Fruit fly (Drosophila melanogaster) whole organism, embryonic: Measurements from ENCODE around the gene CG33110.
A peak's percentile ranks its signal among the peaks of the same experiment; 100 is the strongest.

ENCODE experiments used
- ATbp ChIP-seq: fragments of 200-800 bp; sonication (Bioruptor generic); optimal IDR thresholded peaks from 2 replicates; lab custom pipeline; 2017; ENCODE audit warnings: missing biosample characterization, mild to moderate bottlenecking, missing genetic modification characterization, missing genetic modification reagents
- Ada2b ChIP-seq: fragments of 200-800 bp; sonication (Bioruptor generic); IDR thresholded peaks from 2 replicates; pipeline ENCODE4 v1.3.6; 2022; ENCODE audit warnings: missing biosample characterization, missing genetic modification characterization
- Blimp-1 ChIP-seq: fragments of 200-800 bp; sonication (Bioruptor generic); optimal IDR thresholded peaks from 3 replicates; lab custom pipeline; 2018; ENCODE audit warnings: missing biosample characterization, missing genetic modification characterization, mild to moderate bottlenecking, moderate library complexity, missing genetic modification reagents
- CG10274 ChIP-seq: fragments of 200-800 bp; sonication (Bioruptor generic); optimal IDR thresholded peaks from 3 replicates; lab custom pipeline; 2017; ENCODE audit warnings: missing biosample characterization, mild to moderate bottlenecking, missing genetic modification characterization
- CG10565 ChIP-seq: fragments of 200-800 bp; sonication (Bioruptor generic); optimal IDR thresholded peaks from 3 replicates; lab custom pipeline; 2016; ENCODE audit warnings: missing biosample characterization, mild to moderate bottlenecking, missing genetic modification characterization
- CG11504 ChIP-seq: fragments of 200-800 bp; sonication (Bioruptor generic); optimal IDR thresholded peaks from 3 replicates; lab custom pipeline; 2019; ENCODE audit warnings: missing biosample characterization, mild to moderate bottlenecking, missing genetic modification characterization, moderate library complexity
- CG13296 ChIP-seq: fragments of 200-800 bp; sonication (Bioruptor generic); optimal IDR thresholded peaks from 3 replicates; lab custom pipeline; 2018; ENCODE audit warnings: missing biosample characterization, mild to moderate bottlenecking, missing genetic modification characterization
- CG13775 ChIP-seq: fragments of 200-800 bp; sonication (Bioruptor generic); optimal IDR thresholded peaks from 3 replicates; lab custom pipeline; 2017; ENCODE audit warnings: missing biosample characterization, mild to moderate bottlenecking, missing genetic modification characterization
- CG15514 ChIP-seq: fragments of 200-800 bp; sonication (Bioruptor generic); optimal IDR thresholded peaks from 3 replicates; lab custom pipeline; 2017; ENCODE audit warnings: missing biosample characterization, missing genetic modification characterization, mild to moderate bottlenecking, moderate library complexity, missing genetic modification reagents
- CG1603 ChIP-seq: fragments of 200-800 bp; sonication (Bioruptor generic); optimal IDR thresholded peaks from 2 replicates; lab custom pipeline; 2019; ENCODE audit warnings: missing biosample characterization, mild to moderate bottlenecking, missing genetic modification characterization, moderate library complexity
- CG1647 ChIP-seq: fragments of 200-800 bp; sonication (Bioruptor generic); optimal IDR thresholded peaks from 3 replicates; lab custom pipeline; 2016; ENCODE audit warnings: missing biosample characterization, missing genetic modification characterization
- CG18262 ChIP-seq: fragments of 200-800 bp; optimal IDR thresholded peaks from 3 replicates; lab custom pipeline; 2019; ENCODE audit warnings: missing biosample characterization, mild to moderate bottlenecking, missing genetic modification characterization, moderate library complexity
- CG1832 ChIP-seq: fragments of 200-800 bp; sonication (Bioruptor generic); optimal IDR thresholded peaks from 2 replicates; lab custom pipeline; 2017; ENCODE audit warnings: missing biosample characterization, mild to moderate bottlenecking, missing genetic modification characterization, inconsistent platforms
- CG2202 ChIP-seq: fragments of 200-800 bp; sonication (Bioruptor generic); optimal IDR thresholded peaks from 2 replicates; lab custom pipeline; 2018; ENCODE audit warnings: missing biosample characterization, mild to moderate bottlenecking, missing genetic modification characterization
- CG31365 ChIP-seq: fragments of 200-800 bp; sonication (Bioruptor generic); optimal IDR thresholded peaks from 2 replicates; lab custom pipeline; 2018; ENCODE audit warnings: missing biosample characterization, mild to moderate bottlenecking, missing genetic modification characterization
- CG4854 ChIP-seq: fragments of 200-800 bp; sonication (Bioruptor generic); optimal IDR thresholded peaks from 2 replicates; lab custom pipeline; 2016; ENCODE audit warnings: missing biosample characterization, missing genetic modification characterization, inconsistent platforms
- CG6683 ChIP-seq: fragments of 200-800 bp; sonication (Bioruptor generic); optimal IDR thresholded peaks from 2 replicates; lab custom pipeline; 2017; ENCODE audit warnings: missing biosample characterization, mild to moderate bottlenecking, missing genetic modification characterization, missing genetic modification reagents
- CG6689 ChIP-seq: fragments of 200-800 bp; sonication (Bioruptor generic); IDR thresholded peaks from 2 replicates; pipeline ENCODE4 v1.3.6; 2022; ENCODE audit warnings: missing biosample characterization, missing genetic modification characterization
- CG7271 ChIP-seq: fragments of 200-800 bp; sonication (Bioruptor generic); optimal IDR thresholded peaks from 2 replicates; lab custom pipeline; 2018; ENCODE audit warnings: missing biosample characterization, mild to moderate bottlenecking, missing genetic modification characterization, moderate library complexity
- CG8281 ChIP-seq: fragments of 200-800 bp; sonication (Bioruptor generic); optimal IDR thresholded peaks from 2 replicates; lab custom pipeline; 2018; ENCODE audit warnings: missing biosample characterization, mild to moderate bottlenecking, missing genetic modification characterization, moderate library complexity
- CG8765 ChIP-seq: fragments of 200-800 bp; sonication (Bioruptor generic); IDR thresholded peaks from 2 replicates; pipeline ENCODE4 v1.3.6; 2022; ENCODE audit warnings: missing biosample characterization, missing genetic modification characterization
- CG8944 ChIP-seq: fragments of 200-800 bp; sonication (Bioruptor generic); optimal IDR thresholded peaks from 3 replicates; lab custom pipeline; 2016; ENCODE audit warnings: missing biosample characterization, missing genetic modification characterization
- CG9609 ChIP-seq: fragments of 200-800 bp; sonication (Bioruptor generic); optimal IDR thresholded peaks from 3 replicates; lab custom pipeline; 2016; ENCODE audit warnings: missing biosample characterization, missing genetic modification characterization
- CoRest ChIP-seq: fragments of 200-800 bp; sonication (Bioruptor generic); optimal IDR thresholded peaks from 3 replicates; lab custom pipeline; 2018; ENCODE audit warnings: missing biosample characterization, mild to moderate bottlenecking, missing genetic modification characterization, moderate library complexity
- Ets65A ChIP-seq: fragments of 200-800 bp; sonication (Bioruptor generic); peaks from one replicate; lab custom pipeline; 2016; ENCODE audit warnings: missing biosample characterization, missing genetic modification characterization
- HLH3B ChIP-seq: fragments of 200-800 bp; sonication (Bioruptor generic); IDR thresholded peaks from 2 replicates; pipeline ENCODE4 v1.3.6; 2022; ENCODE audit warnings: missing biosample characterization, missing genetic modification characterization
- Hey ChIP-seq: fragments of 200-800 bp; sonication (Bioruptor generic); optimal IDR thresholded peaks from 3 replicates; lab custom pipeline; 2018; ENCODE audit warnings: missing biosample characterization, mild to moderate bottlenecking, missing genetic modification characterization
- Hmr ChIP-seq: fragments of 200-800 bp; sonication (Bioruptor generic); optimal IDR thresholded peaks from 3 replicates; lab custom pipeline; 2017; ENCODE audit warnings: mild to moderate bottlenecking, missing biosample characterization, missing genetic modification reagents, missing genetic modification characterization
- Kr ChIP-seq: fragments of 200-800 bp; sonication (Bioruptor generic); optimal IDR thresholded peaks from 2 replicates; lab custom pipeline; 2017; ENCODE audit warnings: missing biosample characterization, mild to moderate bottlenecking, missing genetic modification characterization
- Myb ChIP-seq: fragments of 200-800 bp; sonication (Bioruptor generic); optimal IDR thresholded peaks from 2 replicates; lab custom pipeline; 2016; ENCODE audit warnings: missing biosample characterization, missing genetic modification characterization
- Nf-YC ChIP-seq: fragments of 200-800 bp; optimal IDR thresholded peaks from 3 replicates; lab custom pipeline; 2019; ENCODE audit warnings: missing biosample characterization, mild to moderate bottlenecking, missing genetic modification characterization, moderate library complexity
- Sry-δ ChIP-seq: fragments of 200-800 bp; sonication (Bioruptor generic); optimal IDR thresholded peaks from 2 replicates; lab custom pipeline; 2016; ENCODE audit warnings: missing biosample characterization, missing genetic modification characterization
- Xrp1 ChIP-seq: fragments of 200-800 bp; sonication (Bioruptor generic); IDR thresholded peaks from 2 replicates; pipeline ENCODE4 v1.3.6; 2022; ENCODE audit warnings: missing biosample characterization, missing genetic modification characterization
- bab2 ChIP-seq: fragments of 200-800 bp; sonication (Bioruptor generic); optimal IDR thresholded peaks from 2 replicates; lab custom pipeline; 2016; ENCODE audit warnings: missing biosample characterization, missing genetic modification characterization
- bowl ChIP-seq: fragments of 200-800 bp; sonication (Bioruptor generic); IDR thresholded peaks from 2 replicates; pipeline ENCODE4 v1.3.6; 2022; ENCODE audit warnings: missing biosample characterization, missing genetic modification characterization
- crp ChIP-seq, 2 experiments: fragments of 200-800 bp; sonication (Bioruptor generic); optimal IDR thresholded peaks; 2 replicates in 1 of 2; 3 replicates in 1 of 2; lab custom pipeline; 2017; ENCODE audit warnings: missing biosample characterization in 2 of 2, missing genetic modification characterization in 2 of 2, mild to moderate bottlenecking in 1 of 2, moderate library complexity in 1 of 2
- ftz-f1 ChIP-seq: fragments of 200-800 bp; sonication (Bioruptor generic); optimal IDR thresholded peaks from 2 replicates; lab custom pipeline; 2016; ENCODE audit warnings: missing biosample characterization, missing genetic modification characterization
- grn ChIP-seq: fragments of 200-800 bp; sonication (Bioruptor generic); optimal IDR thresholded peaks from 3 replicates; lab custom pipeline; 2017; ENCODE audit warnings: missing biosample characterization, missing genetic modification characterization
- her ChIP-seq: fragments of 200-800 bp; sonication (Bioruptor generic); optimal IDR thresholded peaks from 2 replicates; lab custom pipeline; 2016; ENCODE audit warnings: missing biosample characterization, missing genetic modification characterization
- kay ChIP-seq: fragments of 200-800 bp; sonication (Bioruptor generic); optimal IDR thresholded peaks from 2 replicates; lab custom pipeline; 2016; ENCODE audit warnings: missing biosample characterization, missing genetic modification characterization
- lilli ChIP-seq: fragments of 200-800 bp; sonication (Bioruptor generic); optimal IDR thresholded peaks from 3 replicates; lab custom pipeline; 2016; ENCODE audit warnings: missing biosample characterization, missing genetic modification characterization
- mld ChIP-seq: fragments of 200-800 bp; sonication (Bioruptor generic); IDR thresholded peaks from 3 replicates; pipeline ENCODE4 v1.3.6; 2022; ENCODE audit warnings: missing biosample characterization, missing genetic modification characterization; ENCODE audit not compliant: partially characterized antibody
- otp ChIP-seq: fragments of 200-800 bp; sonication (Bioruptor generic); IDR thresholded peaks from 3 replicates; pipeline ENCODE4, ENCODE4 v1.3.6; 2022; ENCODE audit warnings: missing biosample characterization, missing genetic modification characterization
- pros ChIP-seq: fragments of 200-800 bp; sonication (Bioruptor generic); optimal IDR thresholded peaks from 3 replicates; lab custom pipeline; 2019; ENCODE audit warnings: missing biosample characterization, mild to moderate bottlenecking, missing genetic modification characterization, moderate library complexity
- rib ChIP-seq: fragments of 200-800 bp; sonication (Bioruptor generic); IDR thresholded peaks from 2 replicates; pipeline ENCODE4 v1.3.6; 2022; ENCODE audit warnings: missing biosample characterization, missing genetic modification characterization
- sd ChIP-seq: fragments of 200-800 bp; sonication (Bioruptor generic); optimal IDR thresholded peaks from 3 replicates; lab custom pipeline; 2018; ENCODE audit warnings: missing biosample characterization, mild to moderate bottlenecking, missing genetic modification characterization, moderate library complexity
- sens-2 ChIP-seq: fragments of 200-800 bp; sonication (Bioruptor generic); IDR thresholded peaks from 2 replicates; pipeline ENCODE4 v1.3.6; 2022; ENCODE audit warnings: missing biosample characterization, missing genetic modification characterization
- sisA ChIP-seq: fragments of 200-800 bp; sonication (Bioruptor generic); IDR thresholded peaks from 2 replicates; pipeline ENCODE4 v1.3.6; 2022; ENCODE audit warnings: missing biosample characterization, missing genetic modification characterization
- sqz ChIP-seq: fragments of 200-800 bp; sonication (Bioruptor generic); optimal IDR thresholded peaks from 3 replicates; lab custom pipeline; 2018; ENCODE audit warnings: missing biosample characterization, mild to moderate bottlenecking, missing genetic modification characterization
- toy ChIP-seq: fragments of 200-800 bp; sonication (Bioruptor generic); IDR thresholded peaks from 2 replicates; pipeline ENCODE4 v1.3.6; 2022; ENCODE audit warnings: missing biosample characterization, missing genetic modification characterization
- yki ChIP-seq: fragments of >200 bp; optimal IDR thresholded peaks from 3 replicates; lab custom pipeline; 2018

Gene CG33110

DNA sequence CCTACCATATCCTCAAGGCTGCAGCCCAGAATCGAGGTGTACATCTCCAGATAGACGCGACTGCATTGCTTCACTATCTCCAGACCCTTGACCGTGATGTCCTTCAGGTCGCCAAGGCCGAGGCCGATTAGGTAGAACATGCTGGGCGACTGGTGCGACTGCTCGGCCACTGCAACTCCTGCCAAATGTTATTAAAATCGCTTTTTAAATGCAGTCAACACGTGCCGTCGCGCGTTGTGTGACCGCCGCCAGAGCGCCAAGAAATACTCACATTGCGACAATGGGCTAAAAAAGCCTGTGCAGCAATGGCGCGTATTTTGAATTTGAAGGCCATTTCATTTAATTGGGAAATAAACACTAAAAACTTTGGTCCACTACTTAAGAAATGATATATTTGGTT is 13.0 kb downstream of the CG33110 start, which contains the start of gene Dph5 (continued):
- no peak for TF ChIP-seq bab2 (GFP tag; lab: Kevin White, UChicago)
- TF ChIP-seq CG13296 (GFP tag; lab: Kevin White, UChicago) = no peak
- TF ChIP-seq CG7271 (tag; lab: Kevin White, UChicago) = no peak
- TF ChIP-seq CG4854 (GFP tag; lab: Kevin White, UChicago) = no peak
- peak; percentile 23 for TF ChIP-seq CG1603
- TF ChIP-seq CG6689 (GFP tag; lab: Robert Waterston, UW) = no peak
- no peak for TF ChIP-seq rib

DNA sequence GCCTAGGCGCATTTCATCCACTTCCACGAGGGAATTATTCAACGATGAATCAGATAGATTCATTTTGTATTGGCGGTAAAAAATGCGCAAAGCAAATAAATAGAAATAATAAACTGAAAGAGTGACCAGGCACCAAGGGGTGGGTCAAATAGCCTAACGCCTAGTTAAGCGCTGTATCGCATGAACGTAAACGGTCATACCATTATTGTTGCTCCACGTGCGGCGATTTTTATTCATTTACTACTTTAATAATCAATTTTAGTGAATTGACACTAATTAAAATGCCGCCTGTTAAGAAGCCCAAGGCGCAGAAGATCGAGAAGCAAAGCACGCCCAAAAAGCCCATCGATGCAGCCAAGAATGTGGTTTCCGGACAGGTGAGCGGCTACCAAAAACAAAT is 14.6 kb downstream of the CG33110 start, which contains the start of the genes CG33107 and CG6937:
TSS of gene CG33107 (minus strand) at position 137 of the 400 bp plus-strand sequence.
TSS of gene CG6937 (plus strand) at position 192 of the 400 bp plus-strand sequence.
- no peak for TF ChIP-seq ATbp (GFP tag; lab: Kevin White, UChicago)
- no peak for TF ChIP-seq CG6683
- no peak for TF ChIP-seq lilli (GFP tag; lab: Kevin White, UChicago)
- TF ChIP-seq CG8765 (GFP tag; lab: Robert Waterston, UW) = no peak
- TF ChIP-seq CG11504 = no peak
- no peak for TF ChIP-seq crp (GFP tag; optimal IDR thresholded peaks at IDR 0.05; lab: Kevin White, UChicago)
- TF ChIP-seq toy (GFP tag; lab: Robert Waterston, UW) = no peak
- peak; percentile 12 for TF ChIP-seq Sry-δ (GFP tag; lab: Kevin White, UChicago)
- no peak for TF ChIP-seq CG1647 (GFP tag; lab: Kevin White, UChicago)
- no peak for TF ChIP-seq sens-2 (GFP tag; lab: Robert Waterston, UW)
- no peak for TF ChIP-seq bowl (GFP tag; lab: Robert Waterston, UW)
- TF ChIP-seq CG13775 (GFP tag; lab: Kevin White, UChicago) = no peak
- no peak for TF ChIP-seq HLH3B (GFP tag; lab: Robert Waterston, UW)
- no peak for TF ChIP-seq Hey (tag; lab: Kevin White, UChicago)
- no peak for TF ChIP-seq Blimp-1 (GFP tag; lab: Kevin White, UChicago)
- no peak for TF ChIP-seq CG8944 (GFP tag; lab: Kevin White, UChicago)
- TF ChIP-seq Xrp1 (GFP tag; lab: Robert Waterston, UW) = no peak
- TF ChIP-seq CG31365 (tag; lab: Kevin White, UChicago) = no peak
- no peak for TF ChIP-seq CG18262 (tag; lab: Kevin White, UChicago)
- TF ChIP-seq ftz-f1 (GFP tag; lab: Kevin White, UChicago) = peak; percentile 86
- TF ChIP-seq Nf-YC (tag; lab: Kevin White, UChicago) = no peak
- no peak for TF ChIP-seq Kr (GFP tag; lab: Kevin White, UChicago)
- TF ChIP-seq sisA (GFP tag; lab: Robert Waterston, UW) = no peak
- TF ChIP-seq CG2202 = no peak
- no peak for TF ChIP-seq sqz
- TF ChIP-seq mld (GFP tag; lab: Robert Waterston, UW) = no peak
- no peak for TF ChIP-seq Ets65A
- no peak for TF ChIP-seq CG10274 (GFP tag; lab: Kevin White, UChicago)
- no peak for TF ChIP-seq otp (GFP tag; lab: Robert Waterston, UW)
- no peak for TF ChIP-seq grn
- TF ChIP-seq CG15514 = peak; percentile 35
- peak; percentile 53 for TF ChIP-seq sd (tag; lab: Kevin White, UChicago)
- TF ChIP-seq Hmr (GFP tag; lab: Kevin White, UChicago) = no peak
- no peak for TF ChIP-seq Myb
- TF ChIP-seq Ada2b (GFP tag; lab: Robert Waterston, UW) = no peak
- no peak for TF ChIP-seq pros (GFP tag; lab: Kevin White, UChicago)
- peak; percentile 4 for TF ChIP-seq CoRest (tag; lab: Kevin White, UChicago)
- TF ChIP-seq CG10565 (GFP tag; lab: Kevin White, UChicago) = no peak
- TF ChIP-seq CG1832 (GFP tag; lab: Kevin White, UChicago) = no peak
- no peak for TF ChIP-seq yki
- no peak for TF ChIP-seq CG8281 (tag; lab: Kevin White, UChicago)
- TF ChIP-seq her (GFP tag; lab: Kevin White, UChicago) = no peak
- no peak for TF ChIP-seq kay (GFP tag; lab: Kevin White, UChicago)
- no peak for TF ChIP-seq CG9609
